Worm (Caenorhabditis elegans) whole organism, L4 larva: ENCODE data around the gene nhr-272.

Source experiments
- F37D6.2 ChIP-seq: sonication (generic microtip); optimal IDR thresholded peaks from 2 replicates; lab custom pipeline; 2016; ENCODE audit warnings: mild to moderate bottlenecking, missing genetic modification characterization, missing compliant biosample characterization
- Y75B8A.6 ChIP-seq: fragments of 200-800 bp; sonication (Bioruptor generic); IDR thresholded peaks from 2 replicates; pipeline ENCODE4 v1.3.6; 2022; ENCODE audit warnings: missing genetic modification reagents, missing genetic modification characterization, missing compliant biosample characterization
- ZK337.2 ChIP-seq: fragments of 200-800 bp; sonication (Bioruptor generic); IDR thresholded peaks from 2 replicates; pipeline ENCODE4 v1.3.6; 2022; ENCODE audit warnings: missing genetic modification reagents, missing genetic modification characterization, missing compliant biosample characterization
- aha-1 ChIP-seq: fragments of 150-350 bp; peaks from one replicate; lab custom pipeline; 2014; ENCODE audit warnings: missing biosample characterization, missing genetic modification characterization
- attf-4 ChIP-seq: sonication (generic microtip); optimal IDR thresholded peaks from 3 replicates; lab custom pipeline; 2017; ENCODE audit warnings: missing biosample characterization, missing genetic modification characterization
- ceh-62 ChIP-seq: sonication (generic microtip); optimal IDR thresholded peaks from 2 replicates; lab custom pipeline; 2017; ENCODE audit warnings: missing biosample characterization, missing genetic modification characterization
- ctbp-1 ChIP-seq: fragments of 200-800 bp; sonication (Bioruptor generic); IDR thresholded peaks from 2 replicates; pipeline ENCODE4 v1.3.6; 2022; ENCODE audit warnings: missing genetic modification reagents, missing genetic modification characterization, missing compliant biosample characterization
- daf-16 ChIP-seq, 3 experiments: sonication (generic microtip); optimal IDR thresholded peaks; 2 replicates each; lab custom pipeline; 2016 to 2017; ENCODE audit warnings: missing genetic modification characterization in 3 of 3, missing genetic modification reagents in 3 of 3, mild to moderate bottlenecking in 2 of 3, missing compliant biosample characterization in 2 of 3, missing biosample characterization in 1 of 3, moderate library complexity in 1 of 3
- dmd-6 ChIP-seq: fragments of 200-800 bp; sonication (Bioruptor generic); IDR thresholded peaks from 2 replicates; pipeline ENCODE4 v1.3.6; 2022; ENCODE audit warnings: missing genetic modification reagents, missing genetic modification characterization, missing compliant biosample characterization
- duxl-1 ChIP-seq: sonication (generic microtip); optimal IDR thresholded peaks from 2 replicates; lab custom pipeline; 2016; ENCODE audit warnings: mild to moderate bottlenecking, missing genetic modification characterization, moderate library complexity, missing compliant biosample characterization; ENCODE audit not compliant: poor library complexity
- dve-1 ChIP-seq: sonication (generic microtip); optimal IDR thresholded peaks from 2 replicates; lab custom pipeline; 2017; ENCODE audit warnings: antibody characterized with exemption, mild to moderate bottlenecking, missing genetic modification characterization, missing compliant biosample characterization; ENCODE audit not compliant: insufficient read depth
- egl-43 ChIP-seq: fragments of 200-800 bp; sonication (Bioruptor generic); IDR thresholded peaks from 2 replicates; pipeline ENCODE4 v1.3.6; 2022; ENCODE audit warnings: missing genetic modification reagents, missing genetic modification characterization, missing compliant biosample characterization
- fkh-10 ChIP-seq: fragments of 150-350 bp; optimal IDR thresholded peaks from 2 replicates; lab custom pipeline; 2014; ENCODE audit warnings: missing biosample characterization, missing genetic modification reagents, missing genetic modification characterization
- fos-1 ChIP-seq: fragments of 150-350 bp; optimal IDR thresholded peaks from 2 replicates; lab custom pipeline; 2014; ENCODE audit warnings: missing biosample characterization, missing genetic modification characterization
- hlh-11 ChIP-seq: fragments of 200-800 bp; sonication (Bioruptor generic); optimal IDR thresholded peaks from 2 replicates; lab custom pipeline; 2018; ENCODE audit warnings: mild to moderate bottlenecking, missing genetic modification characterization, missing compliant biosample characterization
- lin-1 ChIP-seq: fragments of 200-800 bp; sonication (Bioruptor generic); IDR thresholded peaks from 2 replicates; pipeline ENCODE4 v1.3.6; 2022; ENCODE audit warnings: missing genetic modification reagents, missing genetic modification characterization, missing compliant biosample characterization
- lin-38 ChIP-seq: fragments of 200-800 bp; sonication (Bioruptor generic); IDR thresholded peaks from 2 replicates; pipeline ENCODE4 v1.3.6; 2022; ENCODE audit warnings: missing genetic modification reagents, missing genetic modification characterization, missing compliant biosample characterization
- lir-3 ChIP-seq: sonication (generic microtip); optimal IDR thresholded peaks from 2 replicates; lab custom pipeline; 2016; ENCODE audit warnings: mild to moderate bottlenecking, missing genetic modification characterization, missing compliant biosample characterization
- mdl-1 ChIP-seq, 2 experiments: fragments of 150-350 bp in 1 of 2; sonication (generic microtip) in 1 of 2; optimal IDR thresholded peaks; 2 replicates each; lab custom pipeline; 2014 to 2017; ENCODE audit warnings: missing biosample characterization in 2 of 2, missing genetic modification characterization in 2 of 2
- mep-1 ChIP-seq: fragments of 150-350 bp; sonication (generic microtip); optimal IDR thresholded peaks from 3 replicates; lab custom pipeline; 2014; ENCODE audit warnings: missing biosample characterization, missing genetic modification characterization
- mxl-3 ChIP-seq: fragments of 200-800 bp; sonication (Bioruptor generic); optimal IDR thresholded peaks from 2 replicates; lab custom pipeline; 2018; ENCODE audit warnings: mild to moderate bottlenecking, missing genetic modification characterization, missing compliant biosample characterization
- nhr-102 ChIP-seq: sonication (generic microtip); optimal IDR thresholded peaks from 2 replicates; lab custom pipeline; 2016; ENCODE audit warnings: mild to moderate bottlenecking, missing genetic modification characterization, moderate library complexity, missing compliant biosample characterization
- nhr-11 ChIP-seq: fragments of 150-350 bp; optimal IDR thresholded peaks from 2 replicates; lab custom pipeline; 2014; ENCODE audit warnings: missing biosample characterization, missing genetic modification characterization
- nhr-28 ChIP-seq: fragments of 150-350 bp; optimal IDR thresholded peaks from 2 replicates; lab custom pipeline; 2014; ENCODE audit warnings: missing biosample characterization, missing genetic modification characterization
- nhr-41 ChIP-seq: fragments of 200-800 bp; sonication (Bioruptor generic); IDR thresholded peaks from 2 replicates; pipeline ENCODE4 v1.3.6; 2022; ENCODE audit warnings: missing genetic modification reagents, missing genetic modification characterization, missing compliant biosample characterization
- nhr-6 ChIP-seq: fragments of 150-350 bp; optimal IDR thresholded peaks from 2 replicates; lab custom pipeline; 2014; ENCODE audit warnings: missing biosample characterization, missing genetic modification characterization
- nhr-77 ChIP-seq: fragments of 150-350 bp; optimal IDR thresholded peaks from 2 replicates; lab custom pipeline; 2014; ENCODE audit warnings: missing biosample characterization, missing genetic modification characterization
- php-3 ChIP-seq: fragments of 200-800 bp; sonication (Bioruptor generic); IDR thresholded peaks from 2 replicates; pipeline ENCODE4 v1.3.6; 2022; ENCODE audit warnings: missing genetic modification reagents, missing genetic modification characterization, missing compliant biosample characterization
- saeg-2 ChIP-seq: fragments of 200-800 bp; sonication (Bioruptor generic); IDR thresholded peaks from 2 replicates; pipeline ENCODE4 v1.3.6; 2022; ENCODE audit warnings: missing genetic modification reagents, missing genetic modification characterization, missing compliant biosample characterization
- set-16 ChIP-seq: fragments of 200-800 bp; sonication (Bioruptor generic); IDR thresholded peaks from 2 replicates; pipeline ENCODE4 v1.3.6; 2022; ENCODE audit warnings: missing genetic modification reagents, missing genetic modification characterization, missing compliant biosample characterization
- tag-97 ChIP-seq: fragments of 200-800 bp; sonication (Bioruptor generic); IDR thresholded peaks from 2 replicates; pipeline ENCODE4 v1.3.6; 2022; ENCODE audit warnings: missing genetic modification characterization, missing compliant biosample characterization
- tra-1 ChIP-seq: fragments of 200-800 bp; sonication (Bioruptor generic); IDR thresholded peaks from 2 replicates; pipeline ENCODE4 v1.3.6; 2022; ENCODE audit warnings: missing genetic modification reagents, missing genetic modification characterization, missing compliant biosample characterization
- unc-130 ChIP-seq: sonication (generic microtip); optimal IDR thresholded peaks from 2 replicates; lab custom pipeline; 2016; ENCODE audit warnings: missing genetic modification reagents, missing genetic modification characterization, missing compliant biosample characterization
- unc-39 ChIP-seq: sonication (generic microtip); optimal IDR thresholded peaks from 2 replicates; lab custom pipeline; 2017; ENCODE audit warnings: missing biosample characterization, missing genetic modification characterization
- unc-62 ChIP-seq, 3 experiments: fragments of 150-350 bp in 1 of 3; sonication (generic microtip); optimal IDR thresholded peaks in 2 of 3; peaks in 1 of 3; 1 replicate in 1 of 3; 2 replicates in 2 of 3; lab custom pipeline; 2014 to 2017; ENCODE audit warnings: missing biosample characterization in 3 of 3, missing genetic modification characterization in 3 of 3, missing genetic modification reagents in 3 of 3, missing genotype in 1 of 3
- vab-7 ChIP-seq: fragments of 200-800 bp; sonication (Bioruptor generic); IDR thresholded peaks from 2 replicates; pipeline ENCODE4 v1.3.6; 2022; ENCODE audit warnings: missing genetic modification reagents, missing genetic modification characterization, missing compliant biosample characterization
- zip-2 ChIP-seq: fragments of 150-350 bp; optimal IDR thresholded peaks from 2 replicates; lab custom pipeline; 2014; ENCODE audit warnings: missing biosample characterization, missing genetic modification characterization

The nhr-272 gene

ce11 chrX:12704721-12705120, at the start of gene nhr-272:
TSS of gene nhr-272 (minus strand) at chrX:12704821.
- TF ChIP-seq php-3 (GFP tag; lab: Robert Waterston, UW) (no peak), F37D6.2 (tag; lab: Kevin White, UChicago) (no peak), ctbp-1 (no peak), daf-16 (GFP tag; optimal IDR thresholded peaks at IDR 0.05; lab: Kevin White, UChicago) (no peak), daf-16 (tag; optimal IDR thresholded peaks at IDR 0.05; lab: Kevin White, UChicago) (no peak), unc-39 (tag; lab: Kevin White, UChicago) (no peak), unc-62 (GFP tag; optimal IDR thresholded peaks at IDR 0.05 in 1 of 2; lab: Kevin White, UChicago) (no peak), unc-62 (tag; optimal IDR thresholded peaks at IDR 0.05; lab: Kevin White, UChicago) (no peak)

- TF ChIP-seq nhr-102 (tag; lab: Kevin White, UChicago) (no peak), attf-4 (no peak), lin-1 (GFP tag; lab: Robert Waterston, UW) (no peak), unc-62 (GFP tag; optimal IDR thresholded peaks at IDR 0.05 in 1 of 2; lab: Kevin White, UChicago) (peak in 1 of 2 experiments; percentile 78), unc-62 (tag; optimal IDR thresholded peaks at IDR 0.05; lab: Kevin White, UChicago) (no peak), nhr-6 (tag; lab: Kevin White, UChicago) (no peak), duxl-1 (tag; lab: Kevin White, UChicago) (no peak), hlh-11 (no peak), mdl-1 (tag; optimal IDR thresholded peaks at IDR 0.05; lab: Kevin White, UChicago) (no peak)
Observed at ce11 chrX:12754043-12754442, 49.4 kb upstream of the nhr-272 start.

- no peak for TF ChIP-seq hlh-11
- no peak for TF ChIP-seq saeg-2
- peak; percentile 27 for TF ChIP-seq nhr-28 (tag; lab: Kevin White, UChicago)
- TF ChIP-seq tra-1 = no peak
- TF ChIP-seq nhr-77 (tag; lab: Kevin White, UChicago) = no peak
- TF ChIP-seq lin-38 (GFP tag; lab: Robert Waterston, UW) = no peak
- no peak for TF ChIP-seq egl-43
- no peak for TF ChIP-seq zip-2 (tag; lab: Kevin White, UChicago)
Observed at ce11 chrX:12750805-12751204, 46.2 kb upstream of the nhr-272 start.

ce11 chrX:12749530-12750240, 45.1 kb upstream of the nhr-272 start, which contains the start of gene pgp-14:
TSS of gene pgp-14 (minus strand) at chrX:12749580.
- TF ChIP-seq egl-43 (0 out of 2 replicates have a peak, but pooled peaks have one; percentile 27), nhr-41 (GFP tag; lab: Robert Waterston, UW) (no peak)

- TF ChIP-seq nhr-11 (tag; lab: Kevin White, UChicago) (no peak), nhr-28 (tag; lab: Kevin White, UChicago) (peak; percentile 31), aha-1 (peak; percentile 12), dmd-6 (GFP tag; lab: Robert Waterston, UW) (0 out of 2 replicates have a peak, but pooled peaks have one; percentile 27), unc-39 (tag; lab: Kevin White, UChicago) (no peak), fos-1 (tag; lab: Kevin White, UChicago) (no peak), unc-130 (GFP tag; lab: Kevin White, UChicago) (no peak), zip-2 (tag; lab: Kevin White, UChicago) (no peak), tag-97 (no peak)
- TF ChIP-seq, all 104 proteins: peak for 3
Observed at ce11 chrX:12738454-12738853, 33.8 kb upstream of the nhr-272 start, which contains the start of gene pgp-13. TSS of gene pgp-13 (plus strand) at chrX:12738754.

ce11 chrX:12731188-12731857, 26.7 kb upstream of the nhr-272 start, which contains the start of gene pgp-12:
TSS of gene pgp-12 (plus strand) at chrX:12731807.
- TF ChIP-seq php-3 (GFP tag; lab: Robert Waterston, UW) (peak; percentile 65), egl-43 (no peak), ceh-62 (tag; lab: Kevin White, UChicago) (no peak), dve-1 (tag; lab: Kevin White, UChicago) (no peak), Y75B8A.6 (GFP tag; lab: Robert Waterston, UW) (no peak), dmd-6 (GFP tag; lab: Robert Waterston, UW) (peak; percentile 47), unc-62 (GFP tag; optimal IDR thresholded peaks at IDR 0.05 in 1 of 2; lab: Kevin White, UChicago) (no peak), unc-62 (tag; optimal IDR thresholded peaks at IDR 0.05; lab: Kevin White, UChicago) (no peak), set-16 (no peak), vab-7 (GFP tag; lab: Robert Waterston, UW) (no peak), mep-1 (tag; lab: Kevin White, UChicago) (no peak), lir-3 (tag; lab: Kevin White, UChicago) (no peak), ctbp-1 (no peak), fkh-10 (no peak), nhr-102 (tag; lab: Kevin White, UChicago) (no peak), mxl-3 (no peak), ZK337.2 (GFP tag; lab: Robert Waterston, UW) (no peak)
